Worm (Caenorhabditis elegans) whole organism, L3 larva: ENCODE data around the gene mam-2.

Experiments
- R02D3.7 ChIP-seq: fragments of 150-350 bp; optimal IDR thresholded peaks from 2 replicates; lab custom pipeline; 2014; ENCODE audit warnings: missing biosample characterization, missing genetic modification characterization
- ZK546.5 ChIP-seq: sonication (generic microtip); optimal IDR thresholded peaks from 2 replicates; lab custom pipeline; 2017; ENCODE audit warnings: missing biosample characterization, missing genetic modification characterization
- ama-1 ChIP-seq: fragments of 150-350 bp; optimal IDR thresholded peaks from 2 replicates; lab custom pipeline; 2018
- ceh-16 ChIP-seq: sonication (generic microtip); optimal IDR thresholded peaks from 2 replicates; lab custom pipeline; 2017; ENCODE audit warnings: missing biosample characterization, missing genetic modification characterization
- ceh-28 ChIP-seq: fragments of 150-350 bp; optimal IDR thresholded peaks from 2 replicates; lab custom pipeline; 2014; ENCODE audit warnings: missing biosample characterization, missing genetic modification reagents, missing genetic modification characterization
- ceh-82 ChIP-seq: fragments of 150-350 bp; optimal IDR thresholded peaks from 2 replicates; lab custom pipeline; 2014; ENCODE audit warnings: missing biosample characterization, missing genetic modification characterization
- ceh-9 ChIP-seq: sonication (generic microtip); optimal IDR thresholded peaks from 2 replicates; lab custom pipeline; 2018; ENCODE audit warnings: missing biosample characterization, missing genetic modification characterization
- daf-12 ChIP-seq: fragments of 150-350 bp; optimal IDR thresholded peaks from 2 replicates; lab custom pipeline; 2014; ENCODE audit warnings: missing biosample characterization, missing genetic modification reagents, missing genetic modification characterization
- egl-27 ChIP-seq: sonication (generic microtip); optimal IDR thresholded peaks from 4 replicates; lab custom pipeline; 2017; ENCODE audit warnings: missing biosample characterization, missing genetic modification reagents, missing genetic modification characterization
- elt-2 ChIP-seq: sonication (generic microtip); optimal IDR thresholded peaks from 2 replicates; lab custom pipeline; 2016; ENCODE audit warnings: missing genetic modification reagents, mild to moderate bottlenecking, missing genetic modification characterization, missing compliant biosample characterization
- elt-3 ChIP-seq, 3 experiments: fragments of 150-350 bp in 1 of 3; sonication (generic microtip) in 2 of 3; optimal IDR thresholded peaks; 2 replicates in 2 of 3; 4 replicates in 1 of 3; lab custom pipeline; 2014 to 2017; ENCODE audit warnings: missing biosample characterization in 3 of 3, missing genetic modification characterization in 3 of 3
- eor-1 ChIP-seq, 2 experiments: fragments of 150-350 bp; optimal IDR thresholded peaks; 2 replicates each; lab custom pipeline; 2014 to 2018; ENCODE audit warnings: missing biosample characterization in 2 of 2, missing genetic modification characterization in 2 of 2
- fkh-10 ChIP-seq: sonication (generic microtip); optimal IDR thresholded peaks from 2 replicates; lab custom pipeline; 2017; ENCODE audit warnings: missing biosample characterization, missing genetic modification reagents, missing genetic modification characterization
- fkh-2 ChIP-seq: fragments of 150-350 bp; optimal IDR thresholded peaks from 2 replicates; lab custom pipeline; 2014; ENCODE audit warnings: missing biosample characterization, missing genetic modification reagents, missing genetic modification characterization
- fos-1 ChIP-seq: fragments of 150-350 bp; optimal IDR thresholded peaks from 2 replicates; lab custom pipeline; 2014; ENCODE audit warnings: missing biosample characterization, missing genetic modification characterization
- hmg-11 ChIP-seq: sonication (generic microtip); optimal IDR thresholded peaks from 2 replicates; lab custom pipeline; 2016; ENCODE audit warnings: missing genetic modification characterization, missing compliant biosample characterization
- jun-1 ChIP-seq: fragments of 150-350 bp; optimal IDR thresholded peaks from 2 replicates; lab custom pipeline; 2014; ENCODE audit warnings: missing biosample characterization, missing genetic modification reagents, missing genetic modification characterization
- lin-15B ChIP-seq: fragments of 150-350 bp; optimal IDR thresholded peaks from 2 replicates; lab custom pipeline; 2014; ENCODE audit warnings: missing biosample characterization, missing genetic modification characterization
- lin-39 ChIP-seq: fragments of 150-350 bp; optimal IDR thresholded peaks from 2 replicates; lab custom pipeline; 2018; ENCODE audit warnings: missing biosample characterization, missing genetic modification reagents, missing genetic modification characterization
- mml-1 ChIP-seq: fragments of 150-350 bp; sonication (generic microtip); optimal IDR thresholded peaks from 3 replicates; lab custom pipeline; 2014; ENCODE audit warnings: missing biosample characterization, missing genetic modification characterization
- nfya-1 ChIP-seq: sonication (generic microtip); optimal IDR thresholded peaks from 2 replicates; lab custom pipeline; 2017; ENCODE audit warnings: missing genetic modification characterization, mild to moderate bottlenecking, missing compliant biosample characterization, antibody characterized with exemption, moderate library complexity; ENCODE audit not compliant: insufficient read depth
- nhr-11 ChIP-seq: fragments of 150-350 bp; optimal IDR thresholded peaks from 2 replicates; lab custom pipeline; 2014; ENCODE audit warnings: missing biosample characterization, missing genetic modification characterization
- nhr-12 ChIP-seq: fragments of 150-350 bp; optimal IDR thresholded peaks from 2 replicates; lab custom pipeline; 2014; ENCODE audit warnings: missing biosample characterization, missing genetic modification characterization
- nhr-23 ChIP-seq: fragments of 150-350 bp; optimal IDR thresholded peaks from 2 replicates; lab custom pipeline; 2014; ENCODE audit warnings: missing biosample characterization, missing genetic modification reagents, missing genetic modification characterization
- nhr-25 ChIP-seq: sonication (generic microtip); optimal IDR thresholded peaks from 2 replicates; lab custom pipeline; 2017; ENCODE audit warnings: missing biosample characterization, missing genetic modification characterization
- nhr-28 ChIP-seq: fragments of 150-350 bp; optimal IDR thresholded peaks from 2 replicates; lab custom pipeline; 2014; ENCODE audit warnings: missing biosample characterization, missing genetic modification characterization
- nhr-43 ChIP-seq: sonication (generic microtip); optimal IDR thresholded peaks from 2 replicates; lab custom pipeline; 2016; ENCODE audit warnings: mild to moderate bottlenecking, missing genetic modification characterization, missing compliant biosample characterization; ENCODE audit not compliant: poor library complexity, severe bottlenecking
- nhr-67 ChIP-seq: fragments of 150-350 bp; optimal IDR thresholded peaks from 2 replicates; lab custom pipeline; 2014; ENCODE audit warnings: missing biosample characterization, missing genetic modification characterization
- nhr-76 ChIP-seq: fragments of 150-350 bp; sonication (generic microtip); optimal IDR thresholded peaks from 5 replicates; lab custom pipeline; 2014; ENCODE audit warnings: missing biosample characterization, missing genetic modification characterization
- nhr-77 ChIP-seq: fragments of 150-350 bp; optimal IDR thresholded peaks from 2 replicates; lab custom pipeline; 2014; ENCODE audit warnings: missing biosample characterization, missing genetic modification characterization
- pha-4 ChIP-seq: fragments of 150-350 bp; optimal IDR thresholded peaks from 2 replicates; lab custom pipeline; 2014; ENCODE audit warnings: missing biosample characterization, missing genetic modification reagents, missing genetic modification characterization
- pqm-1 ChIP-seq: fragments of 150-350 bp; optimal IDR thresholded peaks from 2 replicates; lab custom pipeline; 2017; ENCODE audit warnings: missing biosample characterization, missing genetic modification characterization, inconsistent platforms
- sea-2 ChIP-seq: fragments of 150-350 bp; sonication (generic microtip); optimal IDR thresholded peaks from 4 replicates; lab custom pipeline; 2014; ENCODE audit warnings: missing biosample characterization, missing genetic modification reagents, missing genetic modification characterization
- tbx-2 ChIP-seq: sonication (generic microtip); optimal IDR thresholded peaks from 2 replicates; lab custom pipeline; 2016; ENCODE audit warnings: mild to moderate bottlenecking, missing genetic modification characterization, missing compliant biosample characterization
- unc-39 ChIP-seq: sonication (generic microtip); optimal IDR thresholded peaks from 4 replicates; lab custom pipeline; 2017; ENCODE audit warnings: missing biosample characterization, missing genetic modification characterization
- zag-1 ChIP-seq: fragments of 150-350 bp; optimal IDR thresholded peaks from 2 replicates; lab custom pipeline; 2014; ENCODE audit warnings: missing biosample characterization, missing genetic modification characterization
- ztf-4 ChIP-seq: fragments of 150-350 bp; optimal IDR thresholded peaks from 2 replicates; lab custom pipeline; 2014; ENCODE audit warnings: missing biosample characterization, missing genetic modification characterization

mam-2 gene

DNA sequence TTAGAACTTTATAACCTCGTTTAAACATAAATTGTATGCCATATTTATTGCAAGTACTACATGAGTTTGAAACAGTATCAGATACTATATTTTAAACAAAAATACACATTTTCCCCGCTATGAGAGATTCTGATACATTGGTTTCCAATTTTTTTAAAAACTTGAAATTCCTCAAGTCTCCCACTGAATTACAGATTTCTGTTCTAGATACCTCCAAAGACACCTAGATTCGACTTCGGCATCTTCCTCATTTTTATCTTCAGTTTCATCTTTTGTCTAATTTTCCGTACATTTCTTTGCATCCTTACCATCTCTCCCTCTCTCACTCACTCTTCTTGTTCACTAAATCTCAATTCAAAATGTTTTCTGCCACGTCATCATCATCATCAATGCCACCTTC is 19.1 kb upstream of the mam-2 start, which contains the start of gene T13H10.2:
TSS of gene T13H10.2 (plus strand) at position 301 of the 400 bp plus-strand sequence.
- TF ChIP-seq nhr-12 (tag; lab: Kevin White, UChicago) = no peak
- TF ChIP-seq lin-15B = no peak
- TF ChIP-seq sea-2 (GFP tag; lab: Kevin White, UChicago) = no peak
- no peak for TF ChIP-seq fos-1 (tag; lab: Kevin White, UChicago)
- TF ChIP-seq ZK546.5 = no peak
- TF ChIP-seq elt-3 (tag; optimal IDR thresholded peaks at IDR 0.05; lab: Kevin White, UChicago) = no peak
- no peak for TF ChIP-seq lin-39 (tag; lab: Kevin White, UChicago)
- no peak for TF ChIP-seq mml-1 (tag; lab: Kevin White, UChicago)
- TF ChIP-seq unc-39 (tag; lab: Kevin White, UChicago) = no peak
- TF ChIP-seq nhr-28 (tag; lab: Kevin White, UChicago) = no peak
- TF ChIP-seq eor-1 (tag; optimal IDR thresholded peaks at IDR 0.05; lab: Kevin White, UChicago) = no peak
- TF ChIP-seq ceh-9 = no peak
- TF ChIP-seq ceh-28 = no peak
- TF ChIP-seq egl-27 (tag; lab: Kevin White, UChicago) = no peak
- TF ChIP-seq pha-4 = no peak
- no peak for TF ChIP-seq nhr-25 (tag; lab: Kevin White, UChicago)

DNA sequence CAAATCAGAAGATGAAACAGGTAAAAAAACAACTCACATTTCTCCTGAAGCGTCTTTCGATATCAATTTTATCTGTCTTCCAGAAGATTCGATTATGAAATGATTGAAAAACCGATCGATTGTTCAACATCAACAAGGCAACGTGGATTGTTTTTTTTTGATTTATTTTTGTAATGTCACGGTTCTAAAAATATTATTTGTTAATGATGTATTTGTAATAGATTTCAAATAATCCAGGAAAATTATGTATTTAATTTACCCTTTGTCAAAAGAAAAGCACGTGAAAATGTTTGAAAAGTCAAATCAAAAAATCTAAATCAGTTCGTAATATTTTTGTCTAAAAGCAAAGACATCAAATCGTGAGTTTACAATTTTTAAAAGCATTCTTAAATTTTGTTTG is 13.9 kb upstream of the mam-2 start, which contains the start of the genes kin-5 and C47E12.11:
TSS of gene kin-5 (minus strand) at position 101 of the 400 bp plus-strand sequence.
TSS of gene C47E12.11 (plus strand) at position 320 of the 400 bp plus-strand sequence.
- TF ChIP-seq hmg-11 (tag; lab: Kevin White, UChicago) = no peak
- TF ChIP-seq tbx-2 (tag; lab: Kevin White, UChicago) = no peak
- no peak for TF ChIP-seq nhr-77
- no peak for TF ChIP-seq sea-2 (GFP tag; lab: Kevin White, UChicago)
- no peak for TF ChIP-seq nhr-76 (tag; lab: Kevin White, UChicago)
- TF ChIP-seq eor-1 (tag; optimal IDR thresholded peaks at IDR 0.05; lab: Kevin White, UChicago) = no peak
- no peak for TF ChIP-seq fos-1 (tag; lab: Kevin White, UChicago)
- no peak for TF ChIP-seq ceh-82 (tag; lab: Kevin White, UChicago)
- TF ChIP-seq, all 47 proteins: peak for 0

DNA sequence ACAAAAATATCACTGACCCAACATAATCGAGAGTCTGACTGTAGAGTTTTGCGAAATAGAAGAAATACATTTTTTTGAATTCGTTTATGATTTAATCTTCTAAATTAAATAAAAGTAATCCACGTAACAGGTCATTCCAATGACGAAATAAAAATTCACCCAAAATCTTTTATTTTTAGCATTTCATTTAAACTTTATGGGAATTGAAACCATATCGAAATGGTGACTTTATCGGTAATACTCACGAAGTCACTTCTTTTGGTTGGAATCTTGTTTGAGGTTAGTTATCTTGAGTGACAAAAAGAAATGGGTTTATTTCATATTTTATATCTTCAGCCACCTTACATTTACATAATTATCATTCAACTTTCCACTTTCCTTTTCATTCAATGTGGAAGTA is 10.4 kb upstream of the mam-2 start, which contains the start of the genes C47E12.12 and C47E12.10:
TSS of gene C47E12.12 (minus strand) at position 101 of the 400 bp plus-strand sequence.
TSS of gene C47E12.10 (plus strand) at position 172 of the 400 bp plus-strand sequence.
- TF ChIP-seq nhr-77 (no peak), fos-1 (tag; lab: Kevin White, UChicago) (no peak), mml-1 (tag; lab: Kevin White, UChicago) (no peak), elt-2 (tag; lab: Kevin White, UChicago) (no peak), nhr-76 (tag; lab: Kevin White, UChicago) (no peak), pqm-1 (no peak), nhr-11 (tag; lab: Kevin White, UChicago) (no peak), nfya-1 (tag; lab: Kevin White, UChicago) (no peak), zag-1 (tag; lab: Kevin White, UChicago) (no peak), fkh-2 (tag; lab: Kevin White, UChicago) (no peak), fkh-10 (GFP tag; lab: Kevin White, UChicago) (no peak), tbx-2 (tag; lab: Kevin White, UChicago) (no peak), pha-4 (no peak)

DNA sequence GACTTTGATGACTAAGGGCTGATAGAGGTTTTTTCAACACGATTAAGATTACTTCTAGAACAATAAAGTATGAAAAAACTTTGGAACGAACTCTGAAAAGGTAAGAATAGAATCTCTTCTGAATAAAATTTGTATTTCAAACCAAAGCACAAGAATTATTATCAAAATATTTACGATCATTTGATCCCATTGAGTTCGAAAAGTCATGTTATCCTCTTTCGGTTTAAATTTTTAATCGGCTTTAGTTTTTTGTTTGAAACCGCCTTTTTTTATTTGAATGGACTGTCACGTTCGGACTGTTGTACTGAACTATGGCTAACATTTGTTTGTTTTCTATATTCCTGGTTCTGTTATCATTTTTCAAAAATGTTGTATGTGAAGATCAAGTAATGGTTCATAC is 8.6 kb upstream of the mam-2 start, which contains the start of gene C47E12.9:
TSS of gene C47E12.9 (plus strand) at position 301 of the 400 bp plus-strand sequence.
- no peak for TF ChIP-seq nhr-67 (tag; lab: Kevin White, UChicago)
- TF ChIP-seq nhr-28 (tag; lab: Kevin White, UChicago) = no peak
- no peak for TF ChIP-seq nhr-25 (tag; lab: Kevin White, UChicago)
- TF ChIP-seq unc-39 (tag; lab: Kevin White, UChicago) = no peak
- TF ChIP-seq nhr-43 = no peak
- TF ChIP-seq ZK546.5 = no peak
- no peak for TF ChIP-seq nhr-23 (tag; lab: Kevin White, UChicago)
- no peak for TF ChIP-seq jun-1 (tag; lab: Kevin White, UChicago)
- TF ChIP-seq sea-2 (GFP tag; lab: Kevin White, UChicago) = no peak
- TF ChIP-seq R02D3.7 = no peak
- TF ChIP-seq hmg-11 (tag; lab: Kevin White, UChicago) = no peak
- no peak for TF ChIP-seq ceh-16
- TF ChIP-seq daf-12 (tag; lab: Kevin White, UChicago) = no peak
- no peak for TF ChIP-seq ztf-4 (tag; lab: Kevin White, UChicago)
- TF ChIP-seq nhr-11 (tag; lab: Kevin White, UChicago) = no peak
- no peak for TF ChIP-seq ama-1
